Worm (Caenorhabditis elegans): ENCODE measurements around the gene C35A5.6.

DNA sequence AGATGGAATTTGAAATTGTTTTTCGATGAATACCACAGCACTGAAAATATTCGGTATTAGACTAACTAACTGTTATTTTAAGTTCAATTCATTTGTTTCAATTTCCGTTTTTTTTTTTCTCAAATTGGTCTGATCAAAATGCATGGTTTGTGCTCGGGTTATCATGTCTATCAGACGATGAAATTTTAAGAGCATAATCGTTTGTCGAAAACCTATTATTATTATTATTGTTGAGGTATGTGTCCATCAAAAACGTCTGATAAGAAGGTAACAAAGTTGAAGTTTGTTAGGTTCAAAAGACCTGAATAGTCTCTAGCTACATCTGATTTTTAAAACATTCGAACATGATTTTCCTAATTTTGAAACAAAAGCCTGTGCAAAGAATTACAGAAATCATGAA lies 24.9 kb upstream of the C35A5.6 start:
- no peak for TF ChIP-seq med-1 (GFP tag; optimal IDR thresholded peaks at IDR 0.05; ENCODE audit: insufficient read depth)
- no peak for TF ChIP-seq ref-1 (GFP tag; conservative IDR thresholded peaks at IDR 0.05)
- TF ChIP-seq flt-1 (GFP tag; IDR thresholded peaks at IDR 0.05): no peak
- TF ChIP-seq klf-2 (GFP tag; conservative IDR thresholded peaks at IDR 0.05): no peak
- no peak for TF ChIP-seq tab-1 (GFP tag; IDR thresholded peaks at IDR 0.05)
- TF ChIP-seq ztf-23 (GFP tag; IDR thresholded peaks at IDR 0.05): no peak
- TF ChIP-seq T22C8.4 (GFP tag; IDR thresholded peaks at IDR 0.05): no peak

All from whole organism, midembryonic.